Fruit fly (Drosophila melanogaster) whole organism, embryonic: ENCODE data around the gene RhoGAPp190.

Source experiments
- Antp ChIP-seq: fragments of 200-800 bp; sonication (Bioruptor generic); optimal IDR thresholded peaks from 3 replicates; lab custom pipeline; 2016; ENCODE audit warnings: missing biosample characterization, missing genetic modification characterization
- Atf3 ChIP-seq: fragments of 200-800 bp; sonication (Bioruptor generic); optimal IDR thresholded peaks from 3 replicates; lab custom pipeline; 2016; ENCODE audit warnings: missing biosample characterization, missing genetic modification characterization
- Atf6 ChIP-seq: fragments of 200-800 bp; sonication (Bioruptor generic); IDR thresholded peaks from 2 replicates; pipeline ENCODE4 v1.3.6; 2022; ENCODE audit warnings: missing biosample characterization, missing genetic modification characterization
- CG10267 ChIP-seq: fragments of 200-800 bp; sonication (Bioruptor generic); optimal IDR thresholded peaks from 2 replicates; lab custom pipeline; 2018; ENCODE audit warnings: missing biosample characterization, mild to moderate bottlenecking, missing genetic modification characterization, moderate library complexity
- CG11398 ChIP-seq: fragments of 200-800 bp; sonication (Bioruptor generic); optimal IDR thresholded peaks from 2 replicates; lab custom pipeline; 2016; ENCODE audit warnings: missing biosample characterization, missing genetic modification characterization
- CG11456 ChIP-seq: fragments of 200-800 bp; sonication (Bioruptor generic); IDR thresholded peaks from 3 replicates; pipeline ENCODE4 v1.3.6; 2022; ENCODE audit warnings: missing biosample characterization, missing genetic modification characterization
- CG13296 ChIP-seq: fragments of 200-800 bp; sonication (Bioruptor generic); optimal IDR thresholded peaks from 3 replicates; lab custom pipeline; 2018; ENCODE audit warnings: missing biosample characterization, mild to moderate bottlenecking, missing genetic modification characterization
- CG14860 ChIP-seq: fragments of 200-800 bp; sonication (Bioruptor generic); IDR thresholded peaks from 3 replicates; pipeline ENCODE4 v1.3.6; 2022; ENCODE audit warnings: missing biosample characterization, missing genetic modification characterization; ENCODE audit not compliant: partially characterized antibody
- CG15011 ChIP-seq: fragments of 200-800 bp; sonication (Bioruptor generic); optimal IDR thresholded peaks from 3 replicates; lab custom pipeline; 2018; ENCODE audit warnings: missing biosample characterization, mild to moderate bottlenecking, missing genetic modification characterization
- CG16815 ChIP-seq: fragments of 200-800 bp; sonication (Bioruptor generic); optimal IDR thresholded peaks from 3 replicates; lab custom pipeline; 2017; ENCODE audit warnings: missing biosample characterization, mild to moderate bottlenecking, missing genetic modification characterization
- CG33213 ChIP-seq: fragments of 200-800 bp; sonication (Bioruptor generic); optimal IDR thresholded peaks from 3 replicates; lab custom pipeline; 2016; ENCODE audit warnings: missing biosample characterization, missing genetic modification characterization
- CG34224 ChIP-seq: fragments of 200-800 bp; sonication (Bioruptor generic); IDR thresholded peaks from 3 replicates; pipeline ENCODE4 v1.3.6; 2022; ENCODE audit warnings: missing biosample characterization, missing genetic modification characterization; ENCODE audit not compliant: partially characterized antibody
- CG3838 ChIP-seq: fragments of 200-800 bp; sonication (Bioruptor generic); optimal IDR thresholded peaks from 3 replicates; lab custom pipeline; 2016; ENCODE audit warnings: missing biosample characterization, missing genetic modification characterization
- CG4360 ChIP-seq: fragments of 200-800 bp; sonication (Bioruptor generic); IDR thresholded peaks from 2 replicates; pipeline ENCODE4 v1.3.6; 2022; ENCODE audit warnings: missing biosample characterization, missing genetic modification characterization
- CG4730 ChIP-seq: fragments of 200-800 bp; sonication (Bioruptor generic); IDR thresholded peaks from 2 replicates; pipeline ENCODE4 v1.3.6; 2022; ENCODE audit warnings: missing biosample characterization, missing genetic modification characterization
- CG6175 ChIP-seq: fragments of 200-800 bp; sonication (Bioruptor generic); IDR thresholded peaks from 3 replicates; pipeline ENCODE4 v1.3.6; 2022; ENCODE audit warnings: missing biosample characterization, missing genetic modification characterization
- CG7357 ChIP-seq: fragments of 200-800 bp; sonication (Bioruptor generic); IDR thresholded peaks from 3 replicates; pipeline ENCODE4 v1.3.6; 2022; ENCODE audit warnings: missing biosample characterization, missing genetic modification characterization
- CG7839 ChIP-seq: fragments of 200-800 bp; sonication (Bioruptor generic); optimal IDR thresholded peaks from 3 replicates; lab custom pipeline; 2018; ENCODE audit warnings: missing biosample characterization, mild to moderate bottlenecking, missing genetic modification characterization, moderate library complexity
- CG7928 ChIP-seq: fragments of 200-800 bp; sonication (Bioruptor generic); optimal IDR thresholded peaks from 2 replicates; lab custom pipeline; 2017; ENCODE audit warnings: missing biosample characterization, mild to moderate bottlenecking, missing genetic modification characterization
- CG7963 ChIP-seq: fragments of 200-800 bp; sonication (Bioruptor generic); IDR thresholded peaks from 3 replicates; pipeline ENCODE4 v1.3.6; 2022; ENCODE audit warnings: missing biosample characterization, missing genetic modification characterization; ENCODE audit not compliant: partially characterized antibody
- CG7987 ChIP-seq: fragments of 200-800 bp; sonication (Bioruptor generic); optimal IDR thresholded peaks from 2 replicates; lab custom pipeline; 2018; ENCODE audit warnings: missing biosample characterization, mild to moderate bottlenecking, missing genetic modification characterization, moderate library complexity
- CG9876 ChIP-seq: fragments of 200-800 bp; sonication (Bioruptor generic); optimal IDR thresholded peaks from 2 replicates; lab custom pipeline; 2016; ENCODE audit warnings: missing biosample characterization, missing genetic modification characterization
- CTCF ChIP-seq: fragments of 200-800 bp; sonication (Bioruptor generic); optimal IDR thresholded peaks from 2 replicates; lab custom pipeline; 2017; ENCODE audit warnings: missing biosample characterization, mild to moderate bottlenecking, missing genetic modification characterization, moderate library complexity
- D19B ChIP-seq: fragments of 200-800 bp; sonication (Bioruptor generic); optimal IDR thresholded peaks from 2 replicates; lab custom pipeline; 2017; ENCODE audit warnings: missing biosample characterization, mild to moderate bottlenecking, missing genetic modification characterization
- Drgx ChIP-seq: fragments of 200-800 bp; sonication (Bioruptor generic); IDR thresholded peaks from 2 replicates; pipeline ENCODE4 v1.3.6; 2022; ENCODE audit warnings: missing biosample characterization, missing genetic modification characterization
- Fer1 ChIP-seq: fragments of 200-800 bp; sonication (Bioruptor generic); optimal IDR thresholded peaks from 2 replicates; lab custom pipeline; 2017; ENCODE audit warnings: missing biosample characterization, mild to moderate bottlenecking, missing genetic modification characterization
- H2.0 ChIP-seq: fragments of 200-800 bp; sonication (Bioruptor generic); IDR thresholded peaks from 2 replicates; pipeline ENCODE4 v1.3.6; 2022; ENCODE audit warnings: missing biosample characterization, missing genetic modification characterization
- MBD-R2 ChIP-seq: fragments of 200-800 bp; sonication (Bioruptor generic); IDR thresholded peaks from 2 replicates; pipeline ENCODE4 v1.3.6; 2022; ENCODE audit warnings: missing biosample characterization, missing genetic modification characterization
- MESR4 ChIP-seq: fragments of 200-800 bp; sonication (Bioruptor generic); optimal IDR thresholded peaks from 2 replicates; lab custom pipeline; 2018; ENCODE audit warnings: missing biosample characterization, mild to moderate bottlenecking, missing genetic modification characterization, moderate library complexity
- Nf-YC ChIP-seq: fragments of 200-800 bp; optimal IDR thresholded peaks from 3 replicates; lab custom pipeline; 2019; ENCODE audit warnings: missing biosample characterization, mild to moderate bottlenecking, missing genetic modification characterization, moderate library complexity
- Rx ChIP-seq: fragments of 200-800 bp; sonication (Bioruptor generic); IDR thresholded peaks from 2 replicates; pipeline ENCODE4 v1.3.6; 2022; ENCODE audit warnings: missing biosample characterization, missing genetic modification characterization
- Xbp1 ChIP-seq: fragments of 200-800 bp; sonication (Bioruptor generic); optimal IDR thresholded peaks from 3 replicates; lab custom pipeline; 2016; ENCODE audit warnings: missing biosample characterization, mild to moderate bottlenecking, missing genetic modification characterization
- bcd ChIP-seq: fragments of 200-800 bp; sonication (Bioruptor generic); optimal IDR thresholded peaks from 2 replicates; lab custom pipeline; 2017; ENCODE audit warnings: missing biosample characterization, mild to moderate bottlenecking, missing genetic modification characterization
- bigmax ChIP-seq: fragments of 200-800 bp; sonication (Bioruptor generic); optimal IDR thresholded peaks from 2 replicates; lab custom pipeline; 2018; ENCODE audit warnings: missing biosample characterization, mild to moderate bottlenecking, missing genetic modification characterization
- cad ChIP-seq: fragments of >200 bp; optimal IDR thresholded peaks from 2 replicates; lab custom pipeline; 2017; ENCODE audit warnings: missing biosample characterization, missing genetic modification characterization
- en ChIP-seq: fragments of 200-800 bp; sonication (Bioruptor generic); optimal IDR thresholded peaks from 2 replicates; lab custom pipeline; 2016; ENCODE audit warnings: missing biosample characterization, missing genetic modification characterization
- gcm2 ChIP-seq: fragments of 200-800 bp; sonication (Bioruptor generic); optimal IDR thresholded peaks from 2 replicates; lab custom pipeline; 2016; ENCODE audit warnings: missing biosample characterization, missing genetic modification characterization
- gfzf ChIP-seq: fragments of 200-800 bp; sonication (Bioruptor generic); optimal IDR thresholded peaks from 2 replicates; lab custom pipeline; 2016; ENCODE audit warnings: missing biosample characterization, mild to moderate bottlenecking, missing genetic modification characterization, moderate library complexity
- grn ChIP-seq: fragments of 200-800 bp; sonication (Bioruptor generic); optimal IDR thresholded peaks from 3 replicates; lab custom pipeline; 2017; ENCODE audit warnings: missing biosample characterization, missing genetic modification characterization
- jigr1 ChIP-seq: fragments of 200-800 bp; sonication (Bioruptor generic); IDR thresholded peaks from 3 replicates; pipeline ENCODE4 v1.3.6; 2022; ENCODE audit warnings: missing biosample characterization, missing genetic modification characterization
- luna ChIP-seq: fragments of 200-800 bp; sonication (Bioruptor generic); optimal IDR thresholded peaks from 2 replicates; lab custom pipeline; 2016; ENCODE audit warnings: missing biosample characterization, missing genetic modification characterization
- maf-S ChIP-seq: fragments of 200-800 bp; sonication (Bioruptor generic); optimal IDR thresholded peaks from 2 replicates; lab custom pipeline; 2016; ENCODE audit warnings: missing biosample characterization, missing genetic modification characterization
- onecut ChIP-seq: fragments of 200-800 bp; sonication (Bioruptor generic); IDR thresholded peaks from 2 replicates; pipeline ENCODE4 v1.3.6; 2022; ENCODE audit warnings: missing biosample characterization, missing genetic modification characterization
- peb ChIP-seq: fragments of 200-800 bp; sonication (Bioruptor generic); IDR thresholded peaks from 2 replicates; pipeline ENCODE4 v1.3.6; 2022; ENCODE audit warnings: missing biosample characterization, missing genetic modification characterization
- pho ChIP-seq: fragments of 200-800 bp; sonication (Bioruptor generic); optimal IDR thresholded peaks from 2 replicates; lab custom pipeline; 2016; ENCODE audit warnings: missing biosample characterization, missing genetic modification characterization
- run ChIP-seq: fragments of 200-800 bp; sonication (Bioruptor generic); optimal IDR thresholded peaks from 3 replicates; lab custom pipeline; 2018; ENCODE audit warnings: missing biosample characterization, mild to moderate bottlenecking, missing genetic modification characterization
- sd ChIP-seq: fragments of 200-800 bp; sonication (Bioruptor generic); optimal IDR thresholded peaks from 3 replicates; lab custom pipeline; 2018; ENCODE audit warnings: missing biosample characterization, mild to moderate bottlenecking, missing genetic modification characterization, moderate library complexity
- tll ChIP-seq, 2 experiments: fragments of 200-800 bp in 1 of 2; fragments of >200 bp in 1 of 2; sonication (Bioruptor generic) in 1 of 2; optimal IDR thresholded peaks; 2 replicates each; lab custom pipeline; 2017 to 2019; ENCODE audit warnings: missing biosample characterization in 2 of 2, missing genetic modification characterization in 2 of 2, mild to moderate bottlenecking in 1 of 2, moderate library complexity in 1 of 2
- trh ChIP-seq: fragments of 200-800 bp; sonication (Bioruptor generic); optimal IDR thresholded peaks from 2 replicates; lab custom pipeline; 2016; ENCODE audit warnings: missing biosample characterization, missing genetic modification characterization
- tup ChIP-seq: fragments of 200-800 bp; sonication (Bioruptor generic); optimal IDR thresholded peaks from 2 replicates; lab custom pipeline; 2016; ENCODE audit warnings: missing biosample characterization, mild to moderate bottlenecking, missing genetic modification characterization, moderate library complexity
- zfh2 ChIP-seq: fragments of 200-800 bp; sonication (Bioruptor generic); optimal IDR thresholded peaks from 2 replicates; lab custom pipeline; 2016; ENCODE audit warnings: missing biosample characterization, missing genetic modification characterization

RhoGAPp190 gene

dm6 chrX:17682745-17683505 lies 30.6 kb upstream of the RhoGAPp190 start (continued):
- TF ChIP-seq Rx (GFP tag; lab: Robert Waterston, UW) (peak; percentile 75), pho (GFP tag; lab: Kevin White, UChicago) (peak; percentile 4), CG3838 (no peak), CG4730 (GFP tag; lab: Robert Waterston, UW) (peak; percentile 79), CG14860 (GFP tag; lab: Robert Waterston, UW) (no peak), CG6175 (GFP tag; lab: Robert Waterston, UW) (no peak), sd (tag; lab: Kevin White, UChicago) (peak; percentile 1), luna (GFP tag; lab: Kevin White, UChicago) (no peak), Drgx (peak; percentile 96), CG4360 (GFP tag; lab: Robert Waterston, UW) (peak; percentile 57), CG7928 (GFP tag; lab: Kevin White, UChicago) (no peak), D19B (GFP tag; lab: Kevin White, UChicago) (peak; percentile 3), MBD-R2 (no peak; the same call in 1 of the 2 replicates), tll (GFP tag; optimal IDR thresholded peaks at IDR 0.05; lab: Kevin White, UChicago) (no peak), Antp (peak; percentile 18), H2.0 (GFP tag; lab: Robert Waterston, UW) (peak; percentile 82), CTCF (no peak), Atf6 (GFP tag; lab: Robert Waterston, UW) (peak; percentile 60; the same call in 1 of the 2 replicates), CG7839 (tag; lab: Kevin White, UChicago) (peak; percentile 66), CG7987 (GFP tag; lab: Kevin White, UChicago) (no peak), CG34224 (GFP tag; lab: Robert Waterston, UW) (no peak), CG10267 (tag; lab: Kevin White, UChicago) (peak; percentile 50), trh (GFP tag; lab: Kevin White, UChicago) (no peak), jigr1 (GFP tag; lab: Robert Waterston, UW) (peak; percentile 58; the same call in 1 of the 3 replicates), cad (GFP tag; lab: Kevin White, UChicago) (no peak), gcm2 (GFP tag; lab: Kevin White, UChicago) (no peak), CG15011 (peak; percentile 47), CG11398 (GFP tag; lab: Kevin White, UChicago) (no peak), gfzf (GFP tag; lab: Kevin White, UChicago) (no peak), CG7963 (GFP tag; lab: Robert Waterston, UW) (no peak), CG33213 (GFP tag; lab: Kevin White, UChicago) (no peak), CG13296 (GFP tag; lab: Kevin White, UChicago) (peak; percentile 19), en (GFP tag; lab: Kevin White, UChicago) (no peak), CG9876 (GFP tag; lab: Kevin White, UChicago) (no peak), Nf-YC (tag; lab: Kevin White, UChicago) (no peak), onecut (peak; percentile 61), peb (GFP tag; lab: Robert Waterston, UW) (peak; percentile 86), MESR4 (GFP tag; lab: Kevin White, UChicago) (no peak), run (tag; lab: Kevin White, UChicago) (peak; percentile 16), maf-S (GFP tag; lab: Kevin White, UChicago) (no peak), Fer1 (GFP tag; lab: Kevin White, UChicago) (no peak), grn (GFP tag; lab: Kevin White, UChicago) (peak; percentile 4), bigmax (GFP tag; lab: Kevin White, UChicago) (no peak), Xbp1 (GFP tag; lab: Kevin White, UChicago) (peak; percentile 66), CG11456 (GFP tag; lab: Robert Waterston, UW) (peak; percentile 73; the same call in 1 of the 3 replicates), zfh2 (GFP tag; lab: Kevin White, UChicago) (no peak), CG16815 (GFP tag; lab: Kevin White, UChicago) (no peak), CG7357 (GFP tag; lab: Robert Waterston, UW) (no peak; the same call in 2 of the 3 replicates), tup (GFP tag; lab: Kevin White, UChicago) (peak; percentile 33), Atf3 (GFP tag; lab: Kevin White, UChicago) (peak; percentile 3), bcd (GFP tag; lab: Kevin White, UChicago) (peak; percentile 40)
